Worm (Caenorhabditis elegans): ENCODE measurements around the gene C29E4.12.

C29E4.12 gene

DNA sequence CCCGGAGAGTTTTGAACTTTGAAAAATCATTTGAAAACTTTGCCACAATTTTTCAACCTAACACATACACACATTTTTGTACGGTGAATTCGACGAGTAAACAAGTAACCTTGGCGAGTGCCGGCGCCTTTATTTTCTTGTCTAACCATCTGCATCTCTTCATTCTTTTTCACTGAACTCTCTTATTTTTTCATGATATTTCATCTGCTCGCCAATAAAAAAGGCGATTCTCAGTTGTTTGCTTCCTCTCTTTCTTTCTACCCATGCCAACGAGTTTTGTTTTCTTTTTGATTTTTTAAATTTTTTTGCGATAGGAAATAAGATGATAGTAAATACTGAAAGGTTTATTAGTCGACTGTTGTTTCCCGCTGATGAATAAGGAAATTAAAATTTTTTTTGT is 37.8 kb downstream of the C29E4.12 start (continued):
- TF ChIP-seq ZK337.2 (GFP tag; IDR thresholded peaks at IDR 0.05) (no peak), nhr-42 (GFP tag; IDR thresholded peaks at IDR 0.05) (no peak), cey-2 (tag; optimal IDR thresholded peaks at IDR 0.05; ENCODE audit: borderline replicate concordance, insufficient read depth) (no peak), nhr-48 (tag; optimal IDR thresholded peaks at IDR 0.05) (no peak), skn-1 (tag; optimal IDR thresholded peaks at IDR 0.05) (no peak), mdt-29 (GFP tag; IDR thresholded peaks at IDR 0.05) (no peak), nhr-237 (tag; optimal IDR thresholded peaks at IDR 0.05) (no peak), lin-13 (GFP tag; optimal IDR thresholded peaks at IDR 0.05) (no peak), spr-3 (GFP tag; optimal IDR thresholded peaks at IDR 0.05) (no peak), zfp-2 (tag; optimal IDR thresholded peaks at IDR 0.05) (no peak), mep-1 (tag; optimal IDR thresholded peaks at IDR 0.05) (peak; percentile 46), vab-7 (GFP tag; IDR thresholded peaks at IDR 0.05) (no peak), ceh-28 (tag; optimal IDR thresholded peaks at IDR 0.05) (no peak), R02D3.7 (tag; optimal IDR thresholded peaks at IDR 0.05) (no peak), pqm-1 (tag; optimal IDR thresholded peaks at IDR 0.05) (no peak), nhr-28 (tag; optimal IDR thresholded peaks at IDR 0.05) (peak; percentile 44), set-16 (GFP tag; IDR thresholded peaks at IDR 0.05) (no peak), dpl-1 (GFP tag; optimal IDR thresholded peaks at IDR 0.05) (peak; percentile 11), nhr-111 (GFP tag; optimal IDR thresholded peaks at IDR 0.05) (no peak), ceh-32 (tag; optimal IDR thresholded peaks at IDR 0.05; ENCODE audit: poor library complexity) (no peak), unc-62 (GFP tag; optimal IDR thresholded peaks at IDR 0.05 in 1 of 2) (no peak), unc-62 (tag; optimal IDR thresholded peaks at IDR 0.05) (no peak), mxl-2 (GFP tag; conservative IDR thresholded peaks at IDR 0.05) (no peak), nhr-76 (tag; optimal IDR thresholded peaks at IDR 0.05) (no peak), gei-8 (GFP tag; optimal IDR thresholded peaks at IDR 0.05) (no peak), rbr-2 (tag; optimal IDR thresholded peaks at IDR 0.05) (no peak), tag-97 (GFP tag; IDR thresholded peaks at IDR 0.05) (no peak), unc-39 (tag; optimal IDR thresholded peaks at IDR 0.05) (no peak), zag-1 (tag; optimal IDR thresholded peaks at IDR 0.05) (no peak), jun-1 (tag; optimal IDR thresholded peaks at IDR 0.05) (peak; percentile 6), pha-4 (GFP tag; IDR thresholded peaks at IDR 0.05) (no peak), pha-4 (tag; optimal IDR thresholded peaks at IDR 0.05) (peak; percentile 64), saeg-2 (GFP tag; IDR thresholded peaks at IDR 0.05) (no peak), unc-130 (GFP tag; optimal IDR thresholded peaks at IDR 0.05) (no peak), aha-1 (tag) (peak; percentile 67), Y5F2A.4 (GFP tag; optimal IDR thresholded peaks at IDR 0.05) (no peak), attf-4 (tag; optimal IDR thresholded peaks at IDR 0.05) (no peak), spr-1 (tag; optimal IDR thresholded peaks at IDR 0.05) (no peak), madf-9 (GFP tag; conservative IDR thresholded peaks at IDR 0.05) (no peak), aly-2 (tag; optimal IDR thresholded peaks at IDR 0.05) (no peak), fos-1 (tag; optimal IDR thresholded peaks at IDR 0.05) (no peak), lin-39 (tag; optimal IDR thresholded peaks at IDR 0.05) (no peak)

DNA sequence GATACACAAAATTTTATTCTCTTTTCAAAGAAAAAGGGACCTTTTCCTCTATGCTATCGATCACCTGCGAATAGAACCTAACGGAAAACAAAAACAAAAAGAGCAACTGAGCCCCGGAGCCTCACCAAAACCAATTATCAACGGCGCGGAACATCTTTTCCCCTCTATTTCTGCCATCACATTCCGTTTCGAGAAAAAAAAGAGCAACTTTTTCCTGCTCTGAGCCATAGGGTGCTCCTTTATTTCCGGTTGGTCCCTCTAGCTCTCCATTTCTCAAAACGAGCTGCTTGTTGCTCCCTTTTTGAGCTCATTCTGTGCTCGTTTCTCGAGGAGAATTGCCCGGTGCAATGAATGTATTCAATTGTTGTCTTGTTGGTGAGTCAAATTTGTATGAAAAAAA is 38.7 kb downstream of the C29E4.12 start, which contains the start of gene clp-1:
TSS of gene clp-1 (plus strand) at position 301 of the 400 bp plus-strand sequence.
- 0 out of 2 replicates have a peak, but pooled peaks have one; percentile 16 for TF ChIP-seq egl-43 (GFP tag; IDR thresholded peaks at IDR 0.05)
- no peak for TF ChIP-seq Y5F2A.4 (GFP tag; optimal IDR thresholded peaks at IDR 0.05)
- TF ChIP-seq unc-39 (tag; optimal IDR thresholded peaks at IDR 0.05): no peak
